Fruit fly (Drosophila melanogaster) whole organism, embryonic: ENCODE results near the gene se.

ENCODE experiments used
- Aef1 ChIP-seq: fragments of 200-800 bp; sonication (Bioruptor generic); IDR thresholded peaks from 3 replicates; pipeline ENCODE4 v1.3.6; 2022; ENCODE audit warnings: missing biosample characterization, missing genetic modification characterization
- Bgb ChIP-seq: fragments of 200-800 bp; sonication (Bioruptor generic); IDR thresholded peaks from 2 replicates; pipeline ENCODE4 v1.3.6; 2022; ENCODE audit warnings: missing biosample characterization, missing genetic modification characterization; ENCODE audit not compliant: partially characterized antibody
- CG10543 ChIP-seq: fragments of 200-800 bp; sonication (Bioruptor generic); optimal IDR thresholded peaks from 3 replicates; lab custom pipeline; 2017; ENCODE audit warnings: missing biosample characterization, mild to moderate bottlenecking, missing genetic modification characterization, moderate library complexity
- CG11723 ChIP-seq: fragments of 200-800 bp; sonication (Bioruptor generic); optimal IDR thresholded peaks from 2 replicates; lab custom pipeline; 2017; ENCODE audit warnings: missing biosample characterization, mild to moderate bottlenecking, missing genetic modification characterization
- CG12071 ChIP-seq: fragments of 200-800 bp; sonication (Bioruptor generic); optimal IDR thresholded peaks from 3 replicates; lab custom pipeline; 2018; ENCODE audit warnings: missing biosample characterization, mild to moderate bottlenecking, missing genetic modification characterization
- CG12744 ChIP-seq: fragments of 200-800 bp; sonication (Bioruptor generic); optimal IDR thresholded peaks from 2 replicates; lab custom pipeline; 2016; ENCODE audit warnings: missing biosample characterization, missing genetic modification characterization
- CG16779 ChIP-seq: fragments of 200-800 bp; sonication (Bioruptor generic); IDR thresholded peaks from 2 replicates; pipeline ENCODE4 v1.3.6; 2022; ENCODE audit warnings: missing biosample characterization, missing genetic modification characterization
- CG16815 ChIP-seq: fragments of 200-800 bp; sonication (Bioruptor generic); optimal IDR thresholded peaks from 3 replicates; lab custom pipeline; 2017; ENCODE audit warnings: missing biosample characterization, mild to moderate bottlenecking, missing genetic modification characterization
- CG17385 ChIP-seq: fragments of 200-800 bp; sonication (Bioruptor generic); optimal IDR thresholded peaks from 3 replicates; lab custom pipeline; 2018; ENCODE audit warnings: missing biosample characterization, mild to moderate bottlenecking, missing genetic modification characterization
- CG17802 ChIP-seq: fragments of 200-800 bp; sonication (Bioruptor generic); optimal IDR thresholded peaks from 2 replicates; lab custom pipeline; 2018; ENCODE audit warnings: missing biosample characterization, mild to moderate bottlenecking, missing genetic modification characterization, moderate library complexity
- CG17912 ChIP-seq: fragments of 200-800 bp; sonication (Bioruptor generic); optimal IDR thresholded peaks from 2 replicates; lab custom pipeline; 2018; ENCODE audit warnings: missing biosample characterization, mild to moderate bottlenecking, missing genetic modification characterization
- CG1792 ChIP-seq: fragments of 200-800 bp; sonication (Bioruptor generic); optimal IDR thresholded peaks from 2 replicates; lab custom pipeline; 2016; ENCODE audit warnings: missing biosample characterization, missing genetic modification characterization
- CG2129 ChIP-seq: fragments of 200-800 bp; sonication (Bioruptor generic); IDR thresholded peaks from 2 replicates; pipeline ENCODE4 v1.3.6; 2022; ENCODE audit warnings: missing biosample characterization, missing genetic modification characterization; ENCODE audit not compliant: partially characterized antibody
- CG31441 ChIP-seq: fragments of 200-800 bp; sonication (Bioruptor generic); IDR thresholded peaks from 2 replicates; pipeline ENCODE4 v1.3.6; 2022; ENCODE audit warnings: missing biosample characterization, missing genetic modification characterization
- CG3281 ChIP-seq: fragments of 200-800 bp; sonication (Bioruptor generic); optimal IDR thresholded peaks from 3 replicates; lab custom pipeline; 2017; ENCODE audit warnings: missing biosample characterization, mild to moderate bottlenecking, missing genetic modification characterization
- CG7372 ChIP-seq: fragments of 200-800 bp; sonication (Bioruptor generic); IDR thresholded peaks from 2 replicates; pipeline ENCODE4 v1.3.6; 2022; ENCODE audit warnings: missing biosample characterization, missing genetic modification characterization
- CG8290 ChIP-seq, 3 experiments: fragments of 200-800 bp; sonication (Bioruptor generic); optimal IDR thresholded peaks; 2 replicates each; lab custom pipeline; 2016 to 2019; ENCODE audit warnings: missing biosample characterization in 3 of 3, missing genetic modification characterization in 3 of 3, mild to moderate bottlenecking in 2 of 3, moderate library complexity in 1 of 3
- CHES-1-like ChIP-seq: fragments of 200-800 bp; sonication (Bioruptor generic); optimal IDR thresholded peaks from 2 replicates; lab custom pipeline; 2016; ENCODE audit warnings: missing biosample characterization, missing genetic modification characterization
- Doc2 ChIP-seq: fragments of 200-800 bp; sonication (Bioruptor generic); IDR thresholded peaks from 2 replicates; pipeline ENCODE4 v1.3.6; 2022; ENCODE audit warnings: missing biosample characterization, missing genetic modification characterization
- Dp ChIP-seq: fragments of 200-800 bp; sonication (Bioruptor generic); optimal IDR thresholded peaks from 2 replicates; lab custom pipeline; 2018; ENCODE audit warnings: missing biosample characterization, mild to moderate bottlenecking, missing genetic modification characterization, moderate library complexity
- Dref ChIP-seq: fragments of 200-800 bp; sonication (Bioruptor generic); IDR thresholded peaks from 2 replicates; pipeline ENCODE4 v1.3.6; 2022; ENCODE audit warnings: missing biosample characterization, missing genetic modification characterization
- Gug ChIP-seq: fragments of 200-800 bp; sonication (Bioruptor generic); IDR thresholded peaks from 4 replicates; pipeline ENCODE4 v1.3.6; 2022; ENCODE audit warnings: missing biosample characterization, missing genetic modification characterization
- HLH3B ChIP-seq: fragments of 200-800 bp; sonication (Bioruptor generic); IDR thresholded peaks from 2 replicates; pipeline ENCODE4 v1.3.6; 2022; ENCODE audit warnings: missing biosample characterization, missing genetic modification characterization
- Med ChIP-seq: fragments of 200-800 bp; sonication (Bioruptor generic); peaks from one replicate; lab custom pipeline; 2016; ENCODE audit warnings: missing biosample characterization, missing genetic modification characterization, mild to moderate bottlenecking, inconsistent platforms, moderate library complexity
- Mes4 ChIP-seq: fragments of 200-800 bp; sonication (Bioruptor generic); optimal IDR thresholded peaks from 2 replicates; lab custom pipeline; 2016; ENCODE audit warnings: missing biosample characterization, missing genetic modification characterization
- Oli ChIP-seq: fragments of 200-800 bp; sonication (Bioruptor generic); optimal IDR thresholded peaks from 2 replicates; lab custom pipeline; 2018; ENCODE audit warnings: missing biosample characterization, mild to moderate bottlenecking, missing genetic modification characterization, moderate library complexity
- Vsx1 ChIP-seq: fragments of 200-800 bp; sonication (Bioruptor generic); optimal IDR thresholded peaks from 2 replicates; lab custom pipeline; 2017; ENCODE audit warnings: missing biosample characterization, mild to moderate bottlenecking, missing genetic modification characterization, missing genetic modification reagents
- ab ChIP-seq: fragments of 200-800 bp; sonication (Bioruptor generic); optimal IDR thresholded peaks from 2 replicates; lab custom pipeline; 2016; ENCODE audit warnings: missing biosample characterization, missing genetic modification characterization
- abd-A ChIP-seq: fragments of 200-800 bp; sonication (Bioruptor generic); optimal IDR thresholded peaks from 3 replicates; lab custom pipeline; 2019; ENCODE audit warnings: missing biosample characterization, mild to moderate bottlenecking, missing genetic modification characterization, moderate library complexity
- bsh ChIP-seq, 2 experiments: fragments of 200-800 bp; sonication (Bioruptor generic); optimal IDR thresholded peaks; 2 replicates each; lab custom pipeline; 2017 to 2018; ENCODE audit warnings: mild to moderate bottlenecking in 2 of 2, missing biosample characterization in 2 of 2, missing genetic modification characterization in 2 of 2, moderate library complexity in 1 of 2
- btn ChIP-seq: fragments of 200-800 bp; sonication (Bioruptor generic); optimal IDR thresholded peaks from 2 replicates; lab custom pipeline; 2016; ENCODE audit warnings: missing biosample characterization, missing genetic modification characterization
- cad ChIP-seq: fragments of >200 bp; optimal IDR thresholded peaks from 2 replicates; lab custom pipeline; 2017; ENCODE audit warnings: missing biosample characterization, missing genetic modification characterization
- ems ChIP-seq: fragments of 200-800 bp; sonication (Bioruptor generic); optimal IDR thresholded peaks from 3 replicates; lab custom pipeline; 2016; ENCODE audit warnings: missing biosample characterization, missing genetic modification characterization
- ewg ChIP-seq: fragments of 200-800 bp; sonication (Bioruptor generic); optimal IDR thresholded peaks from 3 replicates; lab custom pipeline; 2017; ENCODE audit warnings: mild to moderate bottlenecking, missing biosample characterization, missing genetic modification reagents, missing genetic modification characterization
- exex ChIP-seq: fragments of 200-800 bp; sonication (Bioruptor generic); optimal IDR thresholded peaks from 4 replicates; lab custom pipeline; 2018; ENCODE audit warnings: missing biosample characterization, mild to moderate bottlenecking, missing genetic modification characterization, moderate library complexity
- fd102C ChIP-seq: fragments of 200-800 bp; sonication (Bioruptor generic); optimal IDR thresholded peaks from 2 replicates; lab custom pipeline; 2018; ENCODE audit warnings: missing biosample characterization, mild to moderate bottlenecking, missing genetic modification characterization, moderate library complexity
- fd3F ChIP-seq: fragments of 200-800 bp; sonication (Bioruptor generic); optimal IDR thresholded peaks from 2 replicates; lab custom pipeline; 2018; ENCODE audit warnings: missing biosample characterization, mild to moderate bottlenecking, missing genetic modification characterization, moderate library complexity
- fu2 ChIP-seq: fragments of 200-800 bp; sonication (Bioruptor generic); optimal IDR thresholded peaks from 2 replicates; lab custom pipeline; 2016; ENCODE audit warnings: missing biosample characterization, missing genetic modification characterization
- gfzf ChIP-seq: fragments of 200-800 bp; sonication (Bioruptor generic); optimal IDR thresholded peaks from 2 replicates; lab custom pipeline; 2016; ENCODE audit warnings: missing biosample characterization, mild to moderate bottlenecking, missing genetic modification characterization, moderate library complexity
- grau ChIP-seq: fragments of 200-800 bp; optimal IDR thresholded peaks from 3 replicates; lab custom pipeline; 2019; ENCODE audit warnings: missing biosample characterization, mild to moderate bottlenecking, missing genetic modification characterization, moderate library complexity
- peb ChIP-seq: fragments of 200-800 bp; sonication (Bioruptor generic); IDR thresholded peaks from 2 replicates; pipeline ENCODE4 v1.3.6; 2022; ENCODE audit warnings: missing biosample characterization, missing genetic modification characterization
- ro ChIP-seq: fragments of 200-800 bp; sonication (Bioruptor generic); IDR thresholded peaks from 2 replicates; pipeline ENCODE4 v1.3.6; 2022; ENCODE audit warnings: missing biosample characterization, missing genetic modification characterization
- row ChIP-seq: fragments of 200-800 bp; sonication (Bioruptor generic); IDR thresholded peaks from 3 replicates; pipeline ENCODE4 v1.3.6; 2022; ENCODE audit warnings: missing biosample characterization, missing genetic modification characterization
- sens-2 ChIP-seq: fragments of 200-800 bp; sonication (Bioruptor generic); IDR thresholded peaks from 2 replicates; pipeline ENCODE4 v1.3.6; 2022; ENCODE audit warnings: missing biosample characterization, missing genetic modification characterization
- sima ChIP-seq: fragments of 200-800 bp; sonication (Bioruptor generic); optimal IDR thresholded peaks from 2 replicates; lab custom pipeline; 2016; ENCODE audit warnings: missing biosample characterization, missing genetic modification characterization
- slp2 ChIP-seq: fragments of 200-800 bp; sonication (Bioruptor generic); optimal IDR thresholded peaks from 2 replicates; lab custom pipeline; 2016; ENCODE audit warnings: missing biosample characterization, missing genetic modification characterization
- so ChIP-seq: fragments of 200-800 bp; sonication (Bioruptor generic); IDR thresholded peaks from 3 replicates; pipeline ENCODE4 v1.3.6; 2022; ENCODE audit warnings: missing biosample characterization, missing genetic modification characterization
- sr ChIP-seq: fragments of 200-800 bp; sonication (Bioruptor generic); IDR thresholded peaks from 3 replicates; pipeline ENCODE4 v1.3.6; 2022; ENCODE audit warnings: missing biosample characterization, missing genetic modification characterization
- tin ChIP-seq: fragments of 200-800 bp; sonication (Bioruptor generic); optimal IDR thresholded peaks from 3 replicates; lab custom pipeline; 2016; ENCODE audit warnings: missing biosample characterization, missing genetic modification characterization
- twi ChIP-seq: fragments of 200-800 bp; optimal IDR thresholded peaks from 2 replicates; lab custom pipeline; 2019; ENCODE audit warnings: missing biosample characterization, mild to moderate bottlenecking, missing genetic modification characterization, moderate library complexity
- unpg ChIP-seq: fragments of 200-800 bp; sonication (Bioruptor generic); optimal IDR thresholded peaks from 3 replicates; lab custom pipeline; 2018; ENCODE audit warnings: missing biosample characterization, mild to moderate bottlenecking, missing genetic modification characterization, moderate library complexity

The se gene

DNA sequence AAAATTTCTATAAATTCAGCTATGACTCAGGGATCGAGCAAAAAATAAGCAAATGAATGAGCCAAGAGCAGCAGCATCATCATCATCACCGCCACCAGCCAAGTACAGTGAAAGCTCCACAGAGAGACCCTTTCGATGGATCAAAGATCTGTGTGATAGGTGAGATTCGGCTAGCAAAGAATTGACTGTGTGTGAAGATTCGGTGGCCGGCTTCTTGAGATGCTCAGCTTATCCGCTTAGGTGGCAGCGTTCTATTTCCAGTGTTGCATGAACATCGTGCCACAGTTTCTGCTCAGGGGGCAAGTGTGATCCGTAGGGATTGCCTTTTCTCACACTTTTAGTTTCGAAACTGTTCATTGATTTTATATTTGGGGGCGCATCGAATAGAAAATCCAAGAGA lies 32.8 kb downstream of the se start (continued):
- TF ChIP-seq CG1792 (GFP tag; lab: Kevin White, UChicago) (no peak), CG16779 (GFP tag; lab: Robert Waterston, UW) (0 out of 2 replicates have a peak, but pooled peaks have one; percentile 21), Dp (GFP tag; lab: Kevin White, UChicago) (no peak), fu2 (no peak), sima (GFP tag; lab: Kevin White, UChicago) (no peak), abd-A (tag; lab: Kevin White, UChicago) (no peak), Oli (tag; lab: Kevin White, UChicago) (peak; percentile 18), bsh (GFP tag; optimal IDR thresholded peaks at IDR 0.05; lab: Kevin White, UChicago) (peak in 1 of 2 experiments; percentile 11), CG11723 (no peak), exex (no peak), btn (GFP tag; lab: Kevin White, UChicago) (no peak), CG17385 (GFP tag; lab: Kevin White, UChicago) (peak; percentile 3), ewg (no peak), Doc2 (no peak), ems (GFP tag; lab: Kevin White, UChicago) (no peak), CG17912 (GFP tag; lab: Kevin White, UChicago) (no peak), ro (GFP tag; lab: Robert Waterston, UW) (no peak), ab (no peak), slp2 (GFP tag; lab: Kevin White, UChicago) (no peak), CG12744 (no peak), CG7372 (GFP tag; lab: Robert Waterston, UW) (no peak), Vsx1 (GFP tag; lab: Kevin White, UChicago) (no peak), Med (GFP tag; lab: Kevin White, UChicago) (peak; percentile 56), CG12071 (GFP tag; lab: Kevin White, UChicago) (no peak), fd3F (no peak), fd102C (GFP tag; lab: Kevin White, UChicago) (no peak), so (peak; percentile 23; the same call in 1 of the 3 replicates), row (peak; percentile 61), twi (no peak), CG31441 (GFP tag; lab: Robert Waterston, UW) (no peak), sens-2 (GFP tag; lab: Robert Waterston, UW) (no peak), Mes4 (GFP tag; lab: Kevin White, UChicago) (no peak), Dref (GFP tag; lab: Robert Waterston, UW) (no peak), sr (GFP tag; lab: Robert Waterston, UW) (no peak), cad (no peak), gfzf (GFP tag; lab: Kevin White, UChicago) (no peak), CHES-1-like (GFP tag; lab: Kevin White, UChicago) (peak; percentile 4), Bgb (GFP tag; lab: Robert Waterston, UW) (no peak), HLH3B (GFP tag; lab: Robert Waterston, UW) (no peak), CG10543 (GFP tag; lab: Kevin White, UChicago) (peak; percentile 81), CG2129 (no peak), Aef1 (GFP tag; lab: Robert Waterston, UW) (no peak), CG16815 (GFP tag; lab: Kevin White, UChicago) (no peak), tin (GFP tag; lab: Kevin White, UChicago) (no peak), Gug (GFP tag; lab: Robert Waterston, UW) (peak; percentile 42; the same call in 2 of the 4 replicates), grau (tag; lab: Kevin White, UChicago) (peak; percentile 91), peb (GFP tag; lab: Robert Waterston, UW) (0 out of 2 replicates have a peak, but pooled peaks have one; percentile 6), CG8290 (GFP tag; optimal IDR thresholded peaks at IDR 0.05; lab: Kevin White, UChicago) (no peak), CG8290 (tag; optimal IDR thresholded peaks at IDR 0.05; lab: Kevin White, UChicago) (peak in 1 of 2 experiments; percentile 42), CG17802 (no peak), CG3281 (no peak), unpg (no peak)
